Worm (Caenorhabditis elegans): ENCODE measurements around the gene Y45G12B.3.

ce11 chrV:2740228-2740627 lies 44.2 kb upstream of the Y45G12B.3 start, which contains the start of gene srg-61:
- no peak for TF ChIP-seq nhr-12 (tag; optimal IDR thresholded peaks at IDR 0.05)
- no peak for TF ChIP-seq mdl-1 (tag; optimal IDR thresholded peaks at IDR 0.05)
- TF ChIP-seq blmp-1 (tag; optimal IDR thresholded peaks at IDR 0.05): no peak
- TF ChIP-seq aly-2 (tag; optimal IDR thresholded peaks at IDR 0.05): no peak
- TF ChIP-seq rnt-1 (tag; optimal IDR thresholded peaks at IDR 0.05): no peak
- TF ChIP-seq efl-1 (optimal IDR thresholded peaks at IDR 0.05): no peak
- TF ChIP-seq efl-1 (GFP tag; optimal IDR thresholded peaks at IDR 0.05 in 1 of 2): no peak
- TF ChIP-seq ama-1 (optimal IDR thresholded peaks at IDR 0.05): no peak
- TF ChIP-seq sup-37 (GFP tag; optimal IDR thresholded peaks at IDR 0.05): no peak
- TF ChIP-seq aha-1 (tag; optimal IDR thresholded peaks at IDR 0.05): no peak
- TF ChIP-seq ztf-4 (tag; optimal IDR thresholded peaks at IDR 0.05): no peak
- TF ChIP-seq fkh-4 (tag; optimal IDR thresholded peaks at IDR 0.05; ENCODE audit: borderline replicate concordance): no peak
- no peak for TF ChIP-seq unc-98 (GFP tag; IDR thresholded peaks at IDR 0.05)
- TF ChIP-seq ces-1 (GFP tag; optimal IDR thresholded peaks at IDR 0.05): no peak
- TF ChIP-seq zag-1 (tag; optimal IDR thresholded peaks at IDR 0.05): no peak
